Worm (Caenorhabditis elegans) whole organism, early embryonic: Measurements from ENCODE around the gene nhr-255.

Source experiments
- B0310.2 ChIP-seq: sonication (generic microtip); optimal IDR thresholded peaks from 2 replicates; lab custom pipeline; 2016; ENCODE audit warnings: mild to moderate bottlenecking, missing genetic modification characterization, missing compliant biosample characterization
- F13C5.2 ChIP-seq: sonication (generic microtip); optimal IDR thresholded peaks from 2 replicates; lab custom pipeline; 2017; ENCODE audit warnings: mild to moderate bottlenecking, missing genetic modification characterization, inconsistent platforms, missing compliant biosample characterization
- aly-1 ChIP-seq: sonication (generic microtip); optimal IDR thresholded peaks from 2 replicates; lab custom pipeline; 2016; ENCODE audit warnings: missing genetic modification characterization, missing compliant biosample characterization
- ama-1 ChIP-seq: fragments of 150-350 bp; optimal IDR thresholded peaks from 2 replicates; lab custom pipeline; 2014
- ceh-13 ChIP-seq: fragments of 200-800 bp; sonication (Bioruptor generic); optimal IDR thresholded peaks from 2 replicates; lab custom pipeline; 2018; ENCODE audit warnings: mild to moderate bottlenecking, missing genetic modification characterization, missing compliant biosample characterization
- ceh-36 ChIP-seq: sonication (generic microtip); optimal IDR thresholded peaks from 2 replicates; lab custom pipeline; 2016; ENCODE audit warnings: missing genetic modification characterization, inconsistent platforms, missing compliant biosample characterization
- ets-7 ChIP-seq: sonication (generic microtip); optimal IDR thresholded peaks from 2 replicates; lab custom pipeline; 2016; ENCODE audit warnings: missing genotype, missing genetic modification characterization, missing compliant biosample characterization
- flt-1 ChIP-seq: fragments of 200-800 bp; sonication (Bioruptor generic); IDR thresholded peaks from 2 replicates; pipeline ENCODE4 v1.3.6; 2022; ENCODE audit warnings: missing genetic modification characterization, missing compliant biosample characterization
- hmbx-1 ChIP-seq: sonication (generic microtip); optimal IDR thresholded peaks from 2 replicates; lab custom pipeline; 2016; ENCODE audit warnings: mild to moderate bottlenecking, missing genetic modification characterization, missing compliant biosample characterization
- hmg-4 ChIP-seq: fragments of 200-800 bp; sonication (Bioruptor generic); optimal IDR thresholded peaks from 2 replicates; lab custom pipeline; 2018; ENCODE audit warnings: mild to moderate bottlenecking, missing genetic modification characterization, missing compliant biosample characterization
- hnd-1 ChIP-seq: sonication (generic microtip); optimal IDR thresholded peaks from 2 replicates; lab custom pipeline; 2016; ENCODE audit warnings: missing genetic modification characterization, missing compliant biosample characterization
- pes-1 ChIP-seq: fragments of 200-800 bp; sonication (Bioruptor generic); IDR thresholded peaks from 2 replicates; pipeline ENCODE4 v1.3.6; 2022; ENCODE audit warnings: missing genetic modification reagents, missing genetic modification characterization, missing compliant biosample characterization
- scrt-1 ChIP-seq: fragments of 200-800 bp; sonication (Bioruptor generic); IDR thresholded peaks from 2 replicates; pipeline ENCODE4 v1.3.6; 2022; ENCODE audit warnings: missing genetic modification characterization, missing compliant biosample characterization
- sea-1 ChIP-seq: fragments of 200-800 bp; sonication (Bioruptor generic); conservative IDR thresholded peaks from 2 replicates; pipeline ENCODE4 v1.3.6; 2022; ENCODE audit warnings: missing genetic modification characterization, missing compliant biosample characterization
- tbx-11 ChIP-seq: fragments of 200-800 bp; sonication (Bioruptor generic); IDR thresholded peaks from 2 replicates; pipeline ENCODE4 v1.3.6; 2022; ENCODE audit warnings: missing genetic modification characterization, missing compliant biosample characterization
- tbx-37 ChIP-seq: fragments of 200-800 bp; sonication (Bioruptor generic); conservative IDR thresholded peaks from 2 replicates; pipeline ENCODE4 v1.3.6; 2022; ENCODE audit warnings: missing genetic modification reagents, missing genetic modification characterization, missing compliant biosample characterization
- tra-4 ChIP-seq: sonication (generic microtip); optimal IDR thresholded peaks from 2 replicates; lab custom pipeline; 2017; ENCODE audit warnings: missing genetic modification characterization, missing compliant biosample characterization

The nhr-255 gene

ce11 chrX:15766147-15766546, 23.7 kb downstream of the nhr-255 start, which contains the start of gene bus-17:
Gene bus-17, minus strand, starts transcription at chrX:15766354.
- no peak for TF ChIP-seq ceh-36 (tag; lab: Kevin White, UChicago)
- TF ChIP-seq sea-1: no peak
- TF ChIP-seq pes-1: no peak
- no peak for TF ChIP-seq hmbx-1 (tag; lab: Kevin White, UChicago)
- no peak for TF ChIP-seq F13C5.2
- no peak for TF ChIP-seq ets-7 (tag; lab: Kevin White, UChicago)
- no peak for TF ChIP-seq B0310.2 (tag; lab: Kevin White, UChicago)
- TF ChIP-seq hmg-4 (GFP tag; lab: Kevin White, UChicago): no peak

DNA sequence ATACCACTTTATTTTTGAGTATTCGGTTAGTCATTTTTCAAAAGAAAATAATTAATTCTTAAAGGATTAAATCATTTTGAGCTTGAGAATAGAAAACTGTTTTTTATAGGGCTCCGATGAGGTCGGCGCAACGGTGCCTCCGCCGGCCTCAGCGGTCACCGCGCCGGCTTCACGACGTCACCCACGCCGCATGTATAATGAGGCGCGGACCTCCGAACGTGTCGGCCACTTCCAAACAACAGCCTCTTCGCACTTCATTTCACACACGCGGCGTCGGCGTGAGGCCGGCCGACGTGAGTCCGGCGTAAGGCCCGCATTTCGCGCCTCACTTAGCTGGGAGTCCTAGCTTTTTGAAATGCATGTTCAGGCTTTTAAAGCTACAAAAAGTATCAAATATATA, 24.5 kb downstream of the nhr-255 start:
- TF ChIP-seq ceh-13 (GFP tag; lab: Kevin White, UChicago) (no peak), ceh-36 (tag; lab: Kevin White, UChicago) (no peak), hmg-4 (GFP tag; lab: Kevin White, UChicago) (no peak), ama-1 (no peak), hnd-1 (tag; lab: Kevin White, UChicago) (no peak), sea-1 (no peak), pes-1 (no peak)

- TF ChIP-seq tbx-11 (no peak), hmbx-1 (tag; lab: Kevin White, UChicago) (no peak), flt-1 (no peak), B0310.2 (tag; lab: Kevin White, UChicago) (no peak), ceh-13 (GFP tag; lab: Kevin White, UChicago) (no peak), tbx-37 (GFP tag; lab: Robert Waterston, UW) (no peak)
Measured at ce11 chrX:15768532-15768931, 26.1 kb downstream of the nhr-255 start.

DNA sequence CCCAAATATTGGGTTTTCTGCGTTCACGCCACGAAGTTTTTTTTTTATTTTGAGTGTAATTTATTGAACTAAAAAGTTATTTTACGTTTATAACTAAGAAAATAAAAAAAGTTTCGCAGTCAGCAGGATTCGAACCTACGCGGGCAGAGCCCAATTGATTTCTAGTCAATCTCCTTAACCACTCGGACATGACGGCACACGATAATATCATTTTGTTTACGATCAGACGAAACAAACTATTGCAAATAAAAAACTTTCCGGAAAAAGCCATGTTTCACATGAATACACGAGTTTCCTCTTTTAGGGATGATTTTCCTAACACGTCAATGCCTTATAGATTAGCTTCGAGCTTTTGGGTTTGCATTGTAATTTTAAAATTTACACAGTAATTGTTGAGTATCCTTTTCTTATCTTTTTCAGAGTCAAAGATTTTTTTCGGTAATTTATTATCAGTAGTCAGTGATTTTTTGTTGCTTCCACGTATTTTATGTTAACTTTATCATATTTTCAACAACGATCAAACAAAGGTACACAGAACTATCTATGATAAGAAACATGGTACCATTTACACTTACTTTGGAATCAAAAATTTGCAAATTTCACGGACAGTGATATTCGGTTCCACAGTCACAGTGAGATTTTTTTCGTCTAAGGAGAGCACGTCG, 27.6 kb downstream of the nhr-255 start:
- TF ChIP-seq ceh-13 (GFP tag; lab: Kevin White, UChicago) (no peak), ama-1 (no peak), F13C5.2 (no peak), hmg-4 (GFP tag; lab: Kevin White, UChicago) (no peak), B0310.2 (tag; lab: Kevin White, UChicago) (no peak), tbx-37 (GFP tag; lab: Robert Waterston, UW) (no peak), tra-4 (tag; lab: Kevin White, UChicago) (no peak), sea-1 (no peak), ceh-36 (tag; lab: Kevin White, UChicago) (no peak), aly-1 (tag; lab: Kevin White, UChicago) (no peak), hmbx-1 (tag; lab: Kevin White, UChicago) (no peak)

ce11 chrX:15770787-15771186, 28.4 kb downstream of the nhr-255 start:
- no peak for TF ChIP-seq ceh-13 (GFP tag; lab: Kevin White, UChicago)

DNA sequence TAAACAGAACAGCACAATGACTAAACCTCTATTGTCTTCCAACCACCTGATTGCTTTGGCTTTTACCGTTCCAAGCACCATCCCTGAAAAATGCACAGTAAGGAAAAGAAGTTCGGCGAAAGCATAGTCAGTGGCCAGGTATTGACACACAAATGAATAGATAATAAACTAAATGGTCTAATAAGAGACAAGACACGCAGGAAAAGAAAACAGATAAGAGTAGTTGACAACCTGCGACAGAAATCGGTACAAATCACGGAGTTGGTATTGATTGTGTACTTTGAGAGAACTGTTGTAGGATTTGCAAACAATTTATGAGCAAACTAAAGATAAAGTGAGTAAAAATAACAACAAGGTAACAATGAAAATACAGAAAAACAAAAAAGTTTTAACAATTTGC, 29.0 kb downstream of the nhr-255 start, which contains the start of gene Y7A5A.1:
Gene Y7A5A.1 (minus strand): TSS at position 83 of the 400 bp plus-strand sequence.
- TF ChIP-seq B0310.2 (tag; lab: Kevin White, UChicago) (no peak), pes-1 (no peak), flt-1 (no peak), ceh-36 (tag; lab: Kevin White, UChicago) (no peak), sea-1 (no peak), ets-7 (tag; lab: Kevin White, UChicago) (no peak), ceh-13 (GFP tag; lab: Kevin White, UChicago) (no peak), tbx-37 (GFP tag; lab: Robert Waterston, UW) (no peak), scrt-1 (no peak), F13C5.2 (no peak), ama-1 (no peak), aly-1 (tag; lab: Kevin White, UChicago) (no peak), tra-4 (tag; lab: Kevin White, UChicago) (no peak)

DNA sequence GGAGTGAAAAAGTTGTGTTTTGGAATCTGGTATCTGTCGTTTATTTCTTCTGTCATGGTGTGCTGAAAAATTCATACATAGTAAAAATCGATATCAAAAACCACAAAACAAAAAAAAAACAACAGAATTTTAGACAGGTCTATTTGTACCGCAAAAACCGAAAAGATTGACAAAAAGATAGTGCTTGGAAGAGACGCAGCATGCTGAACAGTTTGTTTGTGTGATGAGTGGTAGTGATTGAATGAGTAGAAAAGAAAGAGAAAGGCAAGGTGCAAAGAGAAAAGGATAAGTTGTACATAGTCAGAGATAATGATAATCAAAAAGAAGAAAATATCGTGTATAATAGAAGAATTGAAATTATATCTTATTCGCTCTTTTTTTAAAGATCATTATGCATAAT, 30.3 kb downstream of the nhr-255 start, which contains the start of gene Y7A5A.2:
Gene Y7A5A.2 (minus strand): TSS at position 62 of the 400 bp plus-strand sequence.
- TF ChIP-seq scrt-1 (no peak), F13C5.2 (no peak), pes-1 (no peak), B0310.2 (tag; lab: Kevin White, UChicago) (no peak), aly-1 (tag; lab: Kevin White, UChicago) (no peak), tbx-11 (no peak), ceh-36 (tag; lab: Kevin White, UChicago) (no peak), ets-7 (tag; lab: Kevin White, UChicago) (no peak), hnd-1 (tag; lab: Kevin White, UChicago) (no peak), hmbx-1 (tag; lab: Kevin White, UChicago) (no peak), flt-1 (no peak), tra-4 (tag; lab: Kevin White, UChicago) (no peak), sea-1 (no peak), ceh-13 (GFP tag; lab: Kevin White, UChicago) (no peak), tbx-37 (GFP tag; lab: Robert Waterston, UW) (no peak), hmg-4 (GFP tag; lab: Kevin White, UChicago) (no peak)

DNA sequence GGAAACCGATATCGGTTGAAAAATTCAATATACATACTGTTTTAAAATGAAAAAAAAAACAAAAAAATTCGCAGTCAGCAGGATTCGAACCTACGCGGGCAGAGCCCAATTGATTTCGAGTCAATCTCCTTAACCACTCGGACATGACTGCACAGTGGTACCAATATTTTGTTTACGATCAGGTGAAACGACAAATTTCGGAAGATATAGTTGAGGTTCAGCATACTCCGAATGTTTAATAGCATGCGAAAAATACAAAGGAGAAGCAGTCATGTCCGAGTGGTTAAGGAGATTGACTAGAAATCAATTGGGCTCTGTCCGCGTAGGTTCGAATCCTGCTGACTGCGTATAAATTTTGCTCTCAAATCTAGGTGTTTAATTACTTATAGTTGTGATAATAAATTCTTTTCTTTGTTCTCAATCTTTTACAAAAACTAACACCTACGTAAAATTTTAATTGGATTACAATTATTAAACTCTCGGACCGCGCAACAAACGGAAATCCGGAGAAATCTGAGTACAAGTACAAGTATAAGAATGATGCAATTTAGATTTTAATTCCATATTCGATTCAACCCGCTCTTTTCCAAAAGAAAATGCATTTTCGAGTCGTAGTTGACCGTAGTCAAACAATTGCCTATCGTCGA, 31.0 kb downstream of the nhr-255 start, which contains the start of gene Y7A5A.13:
Gene Y7A5A.13 (plus strand): TSS at position 597 of the 647 bp plus-strand sequence.
- TF ChIP-seq tra-4 (tag; lab: Kevin White, UChicago) (no peak), ceh-13 (GFP tag; lab: Kevin White, UChicago) (no peak), ama-1 (no peak), tbx-11 (no peak), pes-1 (no peak), ceh-36 (tag; lab: Kevin White, UChicago) (no peak), hmbx-1 (tag; lab: Kevin White, UChicago) (no peak), ets-7 (tag; lab: Kevin White, UChicago) (no peak), tbx-37 (GFP tag; lab: Robert Waterston, UW) (no peak), F13C5.2 (no peak)
